Fruit fly (Drosophila melanogaster): Measurements from ENCODE around the gene CG5071.

DNA sequence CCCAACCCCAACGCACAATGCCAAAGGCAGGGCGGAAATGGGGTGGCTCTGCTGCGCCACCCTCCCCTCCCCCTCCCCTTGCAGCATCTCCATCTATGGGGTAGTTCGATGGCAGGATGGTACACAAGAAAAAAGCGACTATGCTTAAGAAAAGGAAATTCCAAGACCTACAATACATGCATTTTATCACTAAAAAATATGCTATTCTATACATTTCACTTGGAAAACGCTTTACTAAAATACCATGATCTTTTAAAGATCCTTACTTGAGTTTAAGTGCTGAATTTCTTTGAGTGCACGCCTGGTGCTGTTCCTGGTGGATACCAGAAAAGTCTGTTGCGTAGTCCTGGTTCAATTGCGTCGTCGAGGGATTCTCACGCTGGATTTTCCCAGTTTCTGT is 12.9 kb downstream of the CG5071 start:
- TF ChIP-seq EcR (GFP tag; optimal IDR thresholded peaks at IDR 0.05), result no peak
- no peak for TF ChIP-seq CG8478 (optimal IDR thresholded peaks at IDR 0.05)
- TF ChIP-seq pan (optimal IDR thresholded peaks at IDR 0.05), result no peak
